Fruit fly (Drosophila melanogaster) Kc167 (cell line): ENCODE data around the gene tgy.

Source experiments
- Sin3A ChIP-seq: fragments of >200 bp; optimal IDR thresholded peaks from 2 replicates; lab custom pipeline; 2018; ENCODE audit warnings: missing external identifiers
- h ChIP-seq: fragments of >200 bp; optimal IDR thresholded peaks from 3 replicates; lab custom pipeline; 2018; ENCODE audit warnings: missing external identifiers
- psq ChIP-seq: fragments of >200 bp; optimal IDR thresholded peaks from 2 replicates; lab custom pipeline; 2017; ENCODE audit warnings: missing external identifiers
- ttk ChIP-seq: sonication (Bioruptor generic); optimal IDR thresholded peaks from 2 replicates; lab custom pipeline; 2017; ENCODE audit warnings: missing external identifiers

DNA sequence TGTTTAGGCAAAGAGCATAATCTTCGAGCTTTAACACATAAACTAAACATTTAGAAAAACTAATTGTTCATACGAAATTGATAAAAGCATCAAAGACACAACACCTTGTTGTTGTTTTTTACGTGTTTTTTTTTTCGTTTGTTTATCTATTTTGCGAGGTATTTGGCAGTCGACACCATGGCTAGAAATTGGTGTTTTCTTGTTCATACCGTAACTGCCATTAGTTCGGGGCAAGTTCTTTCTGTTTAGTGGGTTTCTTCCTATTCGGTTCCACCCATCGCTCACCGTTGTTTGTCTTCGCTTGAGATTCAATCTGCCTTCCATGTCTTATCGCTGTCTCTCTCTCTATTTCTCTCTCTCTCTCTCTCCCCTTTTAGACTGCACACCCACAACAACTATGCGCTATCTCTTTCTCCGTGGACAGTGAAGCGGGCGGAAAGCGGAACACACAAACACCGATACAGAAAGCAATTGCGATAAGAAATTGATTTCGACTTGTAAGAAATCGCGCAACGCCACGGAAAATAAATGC, 19.4 kb upstream of the tgy start:
- no peak for TF ChIP-seq ttk (lab: Kevin White, UChicago)
- TF ChIP-seq Sin3A (lab: Kevin White, UChicago), result no peak
- TF ChIP-seq h (lab: Kevin White, UChicago), result no peak
- TF ChIP-seq psq (lab: Kevin White, UChicago), result no peak
